Fruit fly (Drosophila melanogaster): ENCODE data around the gene TTLL3A.

DNA sequence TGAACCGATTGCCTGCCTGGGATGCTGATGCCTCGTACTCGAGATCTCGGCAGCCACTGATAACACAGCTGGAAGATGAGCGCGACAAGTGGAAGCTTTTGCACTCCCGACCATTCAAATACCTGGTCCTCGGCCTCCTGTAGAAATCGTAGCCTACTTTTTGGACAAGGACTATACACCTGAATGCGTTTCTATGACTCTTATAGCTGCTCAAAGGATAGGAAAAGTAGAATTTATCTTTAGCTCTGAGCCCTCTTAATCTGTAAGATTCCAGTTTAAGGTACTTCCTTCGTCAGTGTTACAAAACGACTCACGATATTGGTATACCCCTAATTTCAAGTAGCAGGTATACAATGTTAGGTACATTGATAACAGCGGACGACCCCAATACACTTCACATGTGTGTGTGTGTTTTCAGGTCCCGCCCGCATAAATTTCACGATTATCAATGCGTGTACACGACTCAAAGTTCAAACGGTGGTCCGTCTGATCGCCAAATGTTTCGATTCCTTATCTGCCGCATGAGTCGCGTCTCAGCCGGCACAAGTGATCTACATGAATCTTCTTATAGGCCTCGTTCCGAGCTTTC, 23.7 kb downstream of the TTLL3A start, which contains the start of gene AkhR:
- TF ChIP-seq CTCF (optimal IDR thresholded peaks at IDR 0.05) (no peak), CG8478 (optimal IDR thresholded peaks at IDR 0.05) (no peak)

Data from S2 (cell line).